Worm (Caenorhabditis elegans) whole organism, young adult: ENCODE measurements around the gene hpo-15.

Experiments
- B0019.2 ChIP-seq: fragments of 200-800 bp; sonication (Bioruptor generic); conservative IDR thresholded peaks from 2 replicates; pipeline ENCODE4 v1.3.6; 2022; ENCODE audit warnings: missing genetic modification reagents, missing genetic modification characterization, missing compliant biosample characterization
- B0336.3 ChIP-seq: fragments of 200-800 bp; sonication (Bioruptor generic); IDR thresholded peaks from 2 replicates; pipeline ENCODE4 v1.3.6; 2022; ENCODE audit warnings: missing genetic modification characterization, missing compliant biosample characterization
- F10E7.11 ChIP-seq: sonication (generic microtip); optimal IDR thresholded peaks from 2 replicates; lab custom pipeline; 2017; ENCODE audit warnings: mild to moderate bottlenecking, missing genetic modification characterization, moderate library complexity, missing compliant biosample characterization
- F23B12.7 ChIP-seq: sonication (generic microtip); optimal IDR thresholded peaks from 2 replicates; lab custom pipeline; 2017; ENCODE audit warnings: missing genetic modification characterization, mild to moderate bottlenecking, missing compliant biosample characterization, antibody characterized with exemption, moderate library complexity; ENCODE audit not compliant: insufficient read depth
- F33H1.4 ChIP-seq: fragments of 200-800 bp; sonication (Bioruptor generic); IDR thresholded peaks from 2 replicates; pipeline ENCODE4 v1.3.6; 2022; ENCODE audit warnings: missing genetic modification reagents, missing genetic modification characterization, missing compliant biosample characterization
- F52B5.7 ChIP-seq: sonication (generic microtip); optimal IDR thresholded peaks from 2 replicates; lab custom pipeline; 2016; ENCODE audit warnings: mild to moderate bottlenecking, missing genetic modification characterization, missing compliant biosample characterization
- F55B11.4 ChIP-seq: sonication (generic microtip); optimal IDR thresholded peaks from 2 replicates; lab custom pipeline; 2016; ENCODE audit warnings: missing compliant biosample characterization, missing genetic modification characterization, borderline replicate concordance; ENCODE audit not compliant: insufficient read depth
- Y53F4B.3 ChIP-seq: fragments of 200-800 bp; sonication (Bioruptor generic); IDR thresholded peaks from 2 replicates; pipeline ENCODE4 v1.3.6; 2022; ENCODE audit warnings: missing genetic modification reagents, missing genetic modification characterization, missing compliant biosample characterization
- Y56A3A.18 ChIP-seq: fragments of 200-800 bp; sonication (Bioruptor generic); IDR thresholded peaks from 2 replicates; pipeline ENCODE4 v1.3.6; 2022; ENCODE audit warnings: missing genetic modification reagents, missing genetic modification characterization, missing compliant biosample characterization
- Y67H2A.10 ChIP-seq: fragments of 200-800 bp; sonication (Bioruptor generic); conservative IDR thresholded peaks from 2 replicates; pipeline ENCODE4 v1.3.6; 2022; ENCODE audit warnings: missing genetic modification reagents, missing genetic modification characterization, missing compliant biosample characterization
- akir-1 ChIP-seq: fragments of 200-800 bp; sonication (Bioruptor generic); optimal IDR thresholded peaks from 2 replicates; lab custom pipeline; 2018; ENCODE audit warnings: mild to moderate bottlenecking, missing genetic modification characterization, moderate library complexity, missing compliant biosample characterization
- athp-1 ChIP-seq: sonication (generic microtip); optimal IDR thresholded peaks from 2 replicates; lab custom pipeline; 2017; ENCODE audit warnings: mild to moderate bottlenecking, missing genetic modification characterization, missing compliant biosample characterization
- attf-6 ChIP-seq: fragments of 200-800 bp; sonication (Bioruptor generic); IDR thresholded peaks from 2 replicates; pipeline ENCODE4 v1.3.6; 2022; ENCODE audit warnings: missing genetic modification reagents, missing genetic modification characterization, missing compliant biosample characterization
- dox-1 ChIP-seq: fragments of 200-800 bp; sonication (Bioruptor generic); IDR thresholded peaks from 2 replicates; pipeline ENCODE4 v1.3.6; 2022; ENCODE audit warnings: missing genetic modification reagents, missing genetic modification characterization, missing compliant biosample characterization
- dpl-1 ChIP-seq: fragments of 150-350 bp; optimal IDR thresholded peaks from 2 replicates; lab custom pipeline; 2014; ENCODE audit warnings: missing biosample characterization, missing genetic modification reagents, missing genetic modification characterization
- efl-1 ChIP-seq: fragments of 150-350 bp; optimal IDR thresholded peaks from 2 replicates; lab custom pipeline; 2014; ENCODE audit warnings: missing biosample characterization, missing genetic modification reagents, missing genetic modification characterization
- egl-44 ChIP-seq: fragments of 200-800 bp; sonication (Bioruptor generic); IDR thresholded peaks from 2 replicates; pipeline ENCODE4 v1.3.6; 2022; ENCODE audit warnings: missing genetic modification reagents, missing genetic modification characterization, missing compliant biosample characterization
- egrh-3 ChIP-seq: fragments of 200-800 bp; sonication (Bioruptor generic); IDR thresholded peaks from 2 replicates; pipeline ENCODE4 v1.3.6; 2022; ENCODE audit warnings: missing genetic modification reagents, missing genetic modification characterization, missing compliant biosample characterization
- ekl-4 ChIP-seq: fragments of 200-800 bp; sonication (Bioruptor generic); IDR thresholded peaks from 2 replicates; pipeline ENCODE4 v1.3.6; 2022; ENCODE audit warnings: missing genetic modification reagents, missing genetic modification characterization, missing compliant biosample characterization
- him-1 ChIP-seq: sonication (generic microtip); optimal IDR thresholded peaks from 2 replicates; lab custom pipeline; 2016; ENCODE audit warnings: missing genotype, missing genetic modification reagents, missing genetic modification characterization, missing compliant biosample characterization
- let-607 ChIP-seq, 2 experiments: fragments of 200-800 bp in 1 of 2; sonication (Bioruptor generic) in 1 of 2; sonication (generic microtip) in 1 of 2; optimal IDR thresholded peaks; 2 replicates each; lab custom pipeline; 2016 to 2018; ENCODE audit warnings: mild to moderate bottlenecking in 2 of 2, missing compliant biosample characterization in 2 of 2, missing genetic modification characterization in 2 of 2, moderate library complexity in 2 of 2, missing genotype in 1 of 2
- lin-26 ChIP-seq: fragments of 200-800 bp; sonication (Bioruptor generic); IDR thresholded peaks from 2 replicates; pipeline ENCODE4 v1.3.6; 2022; ENCODE audit warnings: missing genetic modification reagents, missing genetic modification characterization, missing compliant biosample characterization
- madf-3 ChIP-seq: fragments of 200-800 bp; sonication (Bioruptor generic); IDR thresholded peaks from 2 replicates; pipeline ENCODE4 v1.3.6; 2022; ENCODE audit warnings: missing genetic modification reagents, missing genetic modification characterization, missing compliant biosample characterization
- nfya-1 ChIP-seq: sonication (generic microtip); optimal IDR thresholded peaks from 2 replicates; lab custom pipeline; 2017; ENCODE audit warnings: antibody characterized with exemption, missing compliant biosample characterization, missing genetic modification characterization, borderline replicate concordance; ENCODE audit not compliant: insufficient read depth
- nfyb-1 ChIP-seq: fragments of 200-800 bp; sonication (Bioruptor generic); IDR thresholded peaks from 2 replicates; pipeline ENCODE4 v1.3.6; 2022; ENCODE audit warnings: missing genetic modification reagents, missing genetic modification characterization, missing compliant biosample characterization
- nhr-90 ChIP-seq: sonication (generic microtip); optimal IDR thresholded peaks from 2 replicates; lab custom pipeline; 2016; ENCODE audit warnings: missing genotype, mild to moderate bottlenecking, missing genetic modification characterization, missing compliant biosample characterization
- sdz-38 ChIP-seq: sonication (generic microtip); optimal IDR thresholded peaks from 2 replicates; lab custom pipeline; 2016; ENCODE audit warnings: missing genotype, missing genetic modification characterization, missing compliant biosample characterization
- snpc-1.3 ChIP-seq: sonication (generic microtip); optimal IDR thresholded peaks from 2 replicates; lab custom pipeline; 2017; ENCODE audit warnings: missing genetic modification characterization, mild to moderate bottlenecking, missing compliant biosample characterization, antibody characterized with exemption, moderate library complexity, missing genotype, missing genetic modification reagents; ENCODE audit not compliant: insufficient read depth
- snpc-3.4 ChIP-seq: sonication (generic microtip); optimal IDR thresholded peaks from 2 replicates; lab custom pipeline; 2017; ENCODE audit warnings: missing genetic modification characterization, mild to moderate bottlenecking, missing compliant biosample characterization, antibody characterized with exemption, moderate library complexity, missing genotype, missing genetic modification reagents
- tbp1 ChIP-seq: fragments of 200-800 bp; sonication (Bioruptor generic); optimal IDR thresholded peaks from 2 replicates; lab custom pipeline; 2018; ENCODE audit warnings: mild to moderate bottlenecking, missing genetic modification characterization, missing compliant biosample characterization
- unc-130 ChIP-seq: sonication (generic microtip); optimal IDR thresholded peaks from 2 replicates; lab custom pipeline; 2016; ENCODE audit warnings: missing genetic modification reagents, missing genetic modification characterization, missing compliant biosample characterization
- zfh-2 ChIP-seq: fragments of 200-800 bp; sonication (Bioruptor generic); conservative IDR thresholded peaks from 2 replicates; pipeline ENCODE4 v1.3.6; 2022; ENCODE audit warnings: missing genetic modification reagents, missing genetic modification characterization, missing compliant biosample characterization
- ztf-18 ChIP-seq: sonication (generic microtip); optimal IDR thresholded peaks from 2 replicates; lab custom pipeline; 2016; ENCODE audit warnings: missing genotype, mild to moderate bottlenecking, missing genetic modification characterization, missing compliant biosample characterization
- ztf-25 ChIP-seq: fragments of 200-800 bp; sonication (Bioruptor generic); IDR thresholded peaks from 2 replicates; pipeline ENCODE4 v1.3.6; 2022; ENCODE audit warnings: missing genetic modification reagents, missing genetic modification characterization, missing compliant biosample characterization
- ztf-26 ChIP-seq: sonication (generic microtip); optimal IDR thresholded peaks from 2 replicates; lab custom pipeline; 2017; ENCODE audit warnings: missing genetic modification characterization, missing compliant biosample characterization
- ztf-3 ChIP-seq: fragments of 200-800 bp; sonication (Bioruptor generic); optimal IDR thresholded peaks from 2 replicates; lab custom pipeline; 2018; ENCODE audit warnings: mild to moderate bottlenecking, missing genetic modification characterization, missing compliant biosample characterization
- ztf-6 ChIP-seq: fragments of 200-800 bp; sonication (Bioruptor generic); IDR thresholded peaks from 2 replicates; pipeline ENCODE4 v1.3.6; 2022; ENCODE audit warnings: missing genetic modification reagents, missing genetic modification characterization, missing compliant biosample characterization

The hpo-15 gene

DNA sequence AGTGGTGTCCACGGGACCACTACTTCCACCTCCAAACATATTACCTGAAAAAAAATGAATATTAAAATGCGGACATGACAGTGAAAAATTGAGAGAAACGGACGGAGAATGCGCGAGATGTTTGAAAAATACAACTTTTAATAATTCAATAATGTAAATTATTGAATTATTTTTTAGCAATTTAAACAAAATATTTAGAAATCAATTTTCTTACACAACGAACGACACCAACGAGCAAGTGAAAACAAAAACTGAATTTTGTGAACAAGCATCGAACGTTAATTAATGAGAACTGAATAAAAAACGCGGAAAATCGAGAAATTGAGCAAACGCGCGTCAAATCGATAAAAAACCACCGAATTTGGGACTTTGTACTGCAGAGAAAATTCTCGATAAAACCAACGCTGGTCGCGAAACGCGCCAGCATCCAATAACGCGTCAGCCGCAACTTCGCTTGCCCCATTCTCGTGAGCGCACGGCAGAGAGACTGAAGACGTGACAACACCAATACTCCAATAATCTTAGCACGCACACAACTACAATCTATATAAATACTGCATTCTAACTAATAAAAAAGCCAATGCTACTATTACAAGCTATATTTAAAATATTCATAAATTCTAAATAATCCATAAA, 8.7 kb downstream of the hpo-15 start, which contains the start of the genes dnj-19 and nhr-47 (continued):
- peak; percentile 41 for TF ChIP-seq efl-1
- no peak for TF ChIP-seq F10E7.11 (tag; lab: Kevin White, UChicago)
- no peak for TF ChIP-seq F52B5.7 (tag; lab: Kevin White, UChicago)
- peak; percentile 96 for TF ChIP-seq ekl-4
- TF ChIP-seq F55B11.4 (tag; lab: Kevin White, UChicago) = no peak
- no peak for TF ChIP-seq nfya-1 (tag; lab: Kevin White, UChicago)
- peak; percentile 85 for TF ChIP-seq athp-1
- TF ChIP-seq dpl-1 = peak; percentile 63
- peak; percentile 70 for TF ChIP-seq Y67H2A.10 (GFP tag; lab: Robert Waterston, UW)
- no peak for TF ChIP-seq sdz-38
- TF ChIP-seq Y56A3A.18 (GFP tag; lab: Robert Waterston, UW) = peak; percentile 96
- TF ChIP-seq snpc-1.3 (tag; lab: Kevin White, UChicago) = no peak
- peak; percentile 42 for TF ChIP-seq snpc-3.4 (tag; lab: Kevin White, UChicago)
- peak; percentile 73 for TF ChIP-seq tbp1
- TF ChIP-seq Y53F4B.3 (GFP tag; lab: Robert Waterston, UW) = no peak
- TF ChIP-seq ztf-25 (GFP tag; lab: Robert Waterston, UW) = no peak
- peak; percentile 89 for TF ChIP-seq egl-44
- no peak for TF ChIP-seq akir-1 (GFP tag; lab: Kevin White, UChicago)
- TF ChIP-seq madf-3 (GFP tag; lab: Robert Waterston, UW) = peak; percentile 91
- TF ChIP-seq attf-6 (GFP tag; lab: Robert Waterston, UW) = peak; percentile 71
- no peak for TF ChIP-seq nhr-90 (tag; lab: Kevin White, UChicago)
- peak; percentile 99 for TF ChIP-seq ztf-18 (tag; lab: Kevin White, UChicago)
- peak; percentile 49; the same call in 1 of the 2 replicates for TF ChIP-seq lin-26 (GFP tag; lab: Robert Waterston, UW)
- peak; percentile 76; the same call in 1 of the 2 replicates for TF ChIP-seq ztf-6 (GFP tag; lab: Robert Waterston, UW)
- TF ChIP-seq F33H1.4 (GFP tag; lab: Robert Waterston, UW) = peak; percentile 79
- peak; percentile 23 to 86 for TF ChIP-seq let-607 (tag; optimal IDR thresholded peaks at IDR 0.05; lab: Kevin White, UChicago)
- TF ChIP-seq B0019.2 = 0 out of 2 replicates have a peak, but pooled peaks have one; percentile 41
- TF ChIP-seq B0336.3 = peak; percentile 95
- no peak for TF ChIP-seq egrh-3 (GFP tag; lab: Robert Waterston, UW)
- peak; percentile 91 for TF ChIP-seq ztf-26 (tag; lab: Kevin White, UChicago)
- no peak for TF ChIP-seq ztf-3 (GFP tag; lab: Kevin White, UChicago)
- TF ChIP-seq, all 124 proteins: peak for 71

DNA sequence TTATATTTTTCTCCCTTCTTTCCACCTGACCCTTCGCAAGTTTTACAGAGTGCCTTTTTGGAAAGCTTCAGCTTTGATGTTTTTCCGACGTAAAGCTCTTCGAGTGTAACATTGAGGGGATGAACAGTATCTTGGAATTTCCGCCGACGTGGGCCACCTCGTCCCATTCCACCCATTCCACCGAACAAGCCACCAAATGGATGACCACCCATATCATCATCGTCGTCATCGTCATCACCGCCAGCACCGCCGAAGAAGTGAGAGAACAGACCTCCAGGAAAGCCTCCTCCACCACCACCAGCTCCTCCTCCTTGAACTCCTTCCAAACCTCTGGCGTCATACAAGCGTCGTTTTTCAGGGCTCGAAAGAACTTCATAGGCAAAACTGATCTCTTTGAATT, 9.3 kb downstream of the hpo-15 start:
- TF ChIP-seq unc-130 (GFP tag; lab: Kevin White, UChicago) (no peak), efl-1 (no peak), nfyb-1 (0 out of 2 replicates have a peak, but pooled peaks have one; percentile 12), zfh-2 (GFP tag; lab: Robert Waterston, UW) (peak; percentile 58), dox-1 (peak; percentile 13; the same call in 1 of the 2 replicates), him-1 (no peak), egrh-3 (GFP tag; lab: Robert Waterston, UW) (peak; percentile 27; the same call in 1 of the 2 replicates), athp-1 (no peak), F23B12.7 (tag; lab: Kevin White, UChicago) (no peak)
